Fruit fly (Drosophila melanogaster) whole organism, larva: Measurements from ENCODE around the gene Mcm5.

Experiments used
- noc ChIP-seq: fragments of 200-800 bp; sonication (Bioruptor generic); optimal IDR thresholded peaks from 3 replicates; lab custom pipeline; 2019; ENCODE audit warnings: missing biosample characterization, mild to moderate bottlenecking, missing genetic modification characterization, moderate library complexity

Mcm5 gene

dm6 chr3R:10788186-10788585, at the start of gene Mcm5, which contains the start of gene Art1:
Gene Mcm5 (plus strand): TSS chr3R:10788524.
Gene Art1 (minus strand): TSS chr3R:10788226.
- peak; percentile 49 for TF ChIP-seq noc (tag; lab: Kevin White, UChicago)

- TF ChIP-seq noc (tag; lab: Kevin White, UChicago) = no peak
Observed at dm6 chr3R:10747650-10748049, 40.7 kb upstream of the Mcm5 start.

DNA sequence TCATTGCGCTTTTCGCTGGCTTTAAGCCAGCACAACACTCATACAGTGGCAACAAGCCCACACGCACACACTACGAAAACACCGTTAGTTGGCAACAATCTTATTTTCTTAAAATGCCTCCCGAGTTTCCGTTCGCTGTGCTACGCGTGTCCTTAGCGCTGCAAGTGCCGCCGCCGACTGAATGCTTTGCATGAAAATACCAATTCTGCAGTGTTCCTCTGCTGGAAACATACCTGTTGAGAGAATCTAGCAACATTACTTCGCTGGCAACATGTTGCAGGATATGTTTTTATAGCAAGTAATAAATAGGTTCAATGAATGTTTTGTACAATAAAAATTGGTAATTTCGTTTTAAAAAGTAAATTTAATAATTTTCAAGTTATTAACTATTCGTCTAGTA, 37.3 kb upstream of the Mcm5 start, which contains the start of gene TkR86C:
Gene TkR86C, minus strand, starts transcription at position 168 of the 400 bp plus-strand sequence.
- no peak for TF ChIP-seq noc (tag; lab: Kevin White, UChicago)

- no peak for TF ChIP-seq noc (tag; lab: Kevin White, UChicago)
Observed at dm6 chr3R:10755534-10755933, 32.8 kb upstream of the Mcm5 start, which contains the start of gene CG14691. Gene CG14691 (minus strand): TSS chr3R:10755634.

dm6 chr3R:10759348-10759847, 28.9 kb upstream of the Mcm5 start, which contains the start of gene CG31272:
Gene CG31272 (minus strand): TSS chr3R:10759398.
- no peak for TF ChIP-seq noc (tag; lab: Kevin White, UChicago)

- peak; percentile 54 for TF ChIP-seq noc (tag; lab: Kevin White, UChicago)
Observed at dm6 chr3R:10760966-10761855, 27.1 kb upstream of the Mcm5 start, which contains the start of the genes MED7 and Cap-H2. Gene MED7 (minus strand): TSS chr3R:10761032. Gene Cap-H2 (plus strand): TSS chr3R:10761310.

- TF ChIP-seq noc (tag; lab: Kevin White, UChicago) = no peak
Observed at dm6 chr3R:10761980-10762379, 26.3 kb upstream of the Mcm5 start.

- TF ChIP-seq noc (tag; lab: Kevin White, UChicago) = no peak
Observed at dm6 chr3R:10767526-10767925, 20.8 kb upstream of the Mcm5 start, which contains the start of gene TfIIFbeta. Gene TfIIFbeta (minus strand): TSS chr3R:10767804.

DNA sequence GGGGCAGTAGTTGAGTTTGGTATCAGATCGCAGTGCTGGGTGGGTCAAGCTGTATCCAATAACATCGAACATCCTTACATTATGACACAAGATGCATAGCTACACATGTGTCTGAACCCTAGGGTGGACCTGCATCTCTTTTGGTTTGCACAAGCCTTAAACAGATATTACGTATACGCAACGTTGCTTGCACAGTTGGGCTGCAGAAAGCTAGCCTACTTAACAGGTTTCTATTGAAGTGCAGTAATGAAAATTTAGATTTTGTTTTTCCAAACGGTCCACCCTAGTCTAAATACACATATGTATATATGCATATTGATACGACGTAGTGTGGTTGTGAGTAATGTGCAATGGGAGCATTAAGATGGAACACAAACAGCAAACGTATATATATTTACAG, 13.1 kb upstream of the Mcm5 start:
- TF ChIP-seq noc (tag; lab: Kevin White, UChicago) = no peak

- no peak for TF ChIP-seq noc (tag; lab: Kevin White, UChicago)
Observed at dm6 chr3R:10776047-10776659, 12.2 kb upstream of the Mcm5 start.

- no peak for TF ChIP-seq noc (tag; lab: Kevin White, UChicago)
Observed at dm6 chr3R:10777274-10777673, 11.1 kb upstream of the Mcm5 start, which contains the start of the genes CG45076, CG45078 and fau. Gene CG45076 (minus strand): TSS chr3R:10777374. Gene CG45078 (minus strand): TSS chr3R:10777374. Gene fau (minus strand): TSS chr3R:10777374.

dm6 chr3R:10778151-10778550, 10.2 kb upstream of the Mcm5 start:
- TF ChIP-seq noc (tag; lab: Kevin White, UChicago) = no peak

DNA sequence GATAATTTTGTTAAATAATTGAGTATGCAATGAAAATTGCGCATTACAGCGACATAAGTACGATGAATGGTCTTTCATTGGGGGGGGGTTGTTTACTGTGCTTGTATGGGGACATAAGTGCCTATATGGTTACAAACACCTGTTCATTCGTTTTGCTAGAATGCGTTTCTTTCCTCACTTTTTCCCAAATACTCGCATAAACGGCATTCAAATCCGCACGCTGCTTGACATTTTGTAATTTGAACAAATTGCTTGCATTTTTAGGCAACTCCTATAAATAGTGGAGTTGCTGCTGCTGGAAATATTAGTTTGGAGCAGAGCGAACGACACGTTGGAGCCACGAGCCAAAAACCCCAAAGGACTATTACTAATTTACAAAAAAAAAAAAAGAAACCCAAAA, 9.1 kb upstream of the Mcm5 start, which contains the start of gene Desi:
Gene Desi, plus strand, starts transcription at position 301 of the 400 bp plus-strand sequence.
- no peak for TF ChIP-seq noc (tag; lab: Kevin White, UChicago)

DNA sequence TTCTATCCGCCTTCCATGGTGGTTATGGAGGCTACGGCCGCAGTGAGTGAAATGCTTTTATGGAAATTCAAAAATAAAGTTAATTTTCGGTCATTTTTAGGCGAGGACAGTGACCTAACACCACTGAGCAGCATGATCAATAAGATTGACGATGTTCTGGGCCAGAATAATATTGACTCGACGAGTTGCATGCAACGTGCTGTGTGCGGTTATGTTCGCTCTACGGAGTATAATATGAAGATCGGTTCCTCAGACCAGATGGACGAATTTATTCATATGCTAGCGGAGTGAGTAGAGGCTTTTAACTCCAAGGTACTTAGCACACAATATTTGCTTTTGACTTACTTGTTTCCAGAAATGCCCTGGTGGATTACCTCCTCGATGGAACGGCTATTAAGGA, 8.2 kb upstream of the Mcm5 start:
- TF ChIP-seq noc (tag; lab: Kevin White, UChicago) = no peak

- TF ChIP-seq noc (tag; lab: Kevin White, UChicago) = no peak
Observed at dm6 chr3R:10782167-10782566, 6.2 kb upstream of the Mcm5 start, which contains the start of gene CG42633. Gene CG42633 (minus strand): TSS chr3R:10782267.
